Fruit fly (Drosophila melanogaster): ENCODE results near the gene InR.
A peak's percentile ranks its signal among the peaks of the same experiment; 100 is the strongest.

Gene InR

DNA sequence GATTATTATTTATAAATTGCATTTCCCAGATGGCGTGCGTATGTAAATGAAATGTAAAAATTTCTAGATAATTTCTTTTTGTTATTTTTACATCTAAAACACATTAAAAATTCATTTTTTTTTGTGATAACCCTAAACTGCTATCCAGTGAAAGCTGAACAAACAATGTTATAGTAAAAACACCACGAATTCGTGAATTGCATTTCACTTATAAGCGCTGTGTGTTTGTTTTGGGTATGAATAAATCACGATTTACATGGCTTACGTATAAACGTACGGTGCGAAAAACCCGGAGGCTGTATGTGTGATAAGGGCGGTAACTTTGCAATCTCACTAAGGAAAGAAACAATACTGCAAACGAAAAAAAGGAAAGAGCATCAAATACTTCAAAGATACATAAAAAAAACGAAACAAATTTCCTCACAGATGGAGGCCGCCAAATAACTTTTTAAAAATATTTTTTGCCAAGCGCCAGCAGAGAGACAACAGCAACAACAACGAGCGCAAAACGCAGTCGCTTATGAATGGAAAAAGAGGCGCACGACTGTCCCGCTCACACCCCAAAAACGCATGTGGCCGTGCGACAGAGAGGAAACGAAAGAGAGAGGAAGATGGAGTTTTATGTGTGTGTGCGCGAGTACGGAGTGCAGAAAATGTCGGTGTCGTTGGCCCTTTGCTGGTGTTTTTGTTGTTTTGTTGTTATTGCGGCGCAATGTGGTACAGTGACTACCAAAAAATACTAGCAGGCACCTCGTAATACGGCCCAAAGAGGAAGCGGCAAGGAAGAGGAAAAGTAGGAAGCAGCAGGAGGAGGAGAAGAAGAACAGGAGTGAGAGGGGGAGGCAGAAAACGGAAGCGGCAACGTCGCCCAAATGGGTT is 12.7 kb downstream of the InR start:
- peak; percentile 71 for TF ChIP-seq Dif (GFP tag; optimal IDR thresholded peaks at IDR 0.05; ENCODE audit: partially characterized antibody)
- TF ChIP-seq woc (GFP tag; optimal IDR thresholded peaks at IDR 0.05) = peak; percentile 53
- peak; percentile 35 for TF ChIP-seq Hr83 (GFP tag; optimal IDR thresholded peaks at IDR 0.05; ENCODE audit: poor library complexity, severe bottlenecking)
- no peak for TF ChIP-seq Vsx2 (GFP tag; optimal IDR thresholded peaks at IDR 0.05; ENCODE audit: partially characterized antibody)
- TF ChIP-seq fru (GFP tag; optimal IDR thresholded peaks at IDR 0.05) = no peak
- peak; percentile 30 for TF ChIP-seq sage (GFP tag; optimal IDR thresholded peaks at IDR 0.05)
- TF ChIP-seq dsf (GFP tag; optimal IDR thresholded peaks at IDR 0.05; ENCODE audit: borderline replicate concordance) = no peak
- peak; percentile 90 for TF ChIP-seq jim (GFP tag; optimal IDR thresholded peaks at IDR 0.05)
- no peak for TF ChIP-seq OdsH (GFP tag; optimal IDR thresholded peaks at IDR 0.05)
- peak; percentile 48 for TF ChIP-seq Hnf4 (GFP tag; optimal IDR thresholded peaks at IDR 0.05)
- TF ChIP-seq rgr (GFP tag; optimal IDR thresholded peaks at IDR 0.05) = peak; percentile 7
- TF ChIP-seq tai (GFP tag; optimal IDR thresholded peaks at IDR 0.05) = no peak
- no peak for TF ChIP-seq Mio (GFP tag; optimal IDR thresholded peaks at IDR 0.05)
- TF ChIP-seq CrebA (GFP tag; optimal IDR thresholded peaks at IDR 0.05; ENCODE audit: borderline replicate concordance) = peak; percentile 62
- TF ChIP-seq ey (GFP tag; optimal IDR thresholded peaks at IDR 0.05) = no peak
- peak; percentile 97 for TF ChIP-seq psq (GFP tag; optimal IDR thresholded peaks at IDR 0.05)
- peak; percentile 51 to 54 for TF ChIP-seq dl (GFP tag; optimal IDR thresholded peaks at IDR 0.05; ENCODE audit: insufficient read depth in 1 of 2, partially characterized antibody in 2 of 2)
- TF ChIP-seq Abd-B (GFP tag; optimal IDR thresholded peaks at IDR 0.05) = no peak
- no peak for TF ChIP-seq br (GFP tag; optimal IDR thresholded peaks at IDR 0.05)
- TF ChIP-seq Hr78 (GFP tag; optimal IDR thresholded peaks at IDR 0.05) = no peak
- no peak for TF ChIP-seq pan (optimal IDR thresholded peaks at IDR 0.05)
- TF ChIP-seq Sp1 (GFP tag; optimal IDR thresholded peaks at IDR 0.05) = peak; percentile 22
- peak in 1 of 2 experiments; percentile 41 for TF ChIP-seq foxo (GFP tag; optimal IDR thresholded peaks at IDR 0.05)
- no peak for TF ChIP-seq CG9705 (GFP tag; optimal IDR thresholded peaks at IDR 0.05)
- TF ChIP-seq N (GFP tag; optimal IDR thresholded peaks at IDR 0.05) = no peak
- no peak for TF ChIP-seq dmrt93B (GFP tag; optimal IDR thresholded peaks at IDR 0.05)
- TF ChIP-seq Dfd (GFP tag; optimal IDR thresholded peaks at IDR 0.05) = no peak
- no peak for TF ChIP-seq Myc (optimal IDR thresholded peaks at IDR 0.05)
- no peak for TF ChIP-seq GATAd (GFP tag; optimal IDR thresholded peaks at IDR 0.05)
- no peak for TF ChIP-seq CG32264 (GFP tag; optimal IDR thresholded peaks at IDR 0.05)
- no peak for TF ChIP-seq Rel (GFP tag; optimal IDR thresholded peaks at IDR 0.05)
- TF ChIP-seq Rel (tag; optimal IDR thresholded peaks at IDR 0.05) = peak; percentile 49
- peak; percentile 70 for TF ChIP-seq h (GFP tag; optimal IDR thresholded peaks at IDR 0.05)
- TF ChIP-seq lola (GFP tag; optimal IDR thresholded peaks at IDR 0.05) = no peak
- peak; percentile 5 for TF ChIP-seq HLH106 (tag; optimal IDR thresholded peaks at IDR 0.05)
- TF ChIP-seq brk (GFP tag; optimal IDR thresholded peaks at IDR 0.05) = no peak
- no peak for TF ChIP-seq Jra (GFP tag; optimal IDR thresholded peaks at IDR 0.05)
- TF ChIP-seq sv (GFP tag; optimal IDR thresholded peaks at IDR 0.05) = no peak
- no peak for TF ChIP-seq usp (GFP tag; optimal IDR thresholded peaks at IDR 0.05)

DNA sequence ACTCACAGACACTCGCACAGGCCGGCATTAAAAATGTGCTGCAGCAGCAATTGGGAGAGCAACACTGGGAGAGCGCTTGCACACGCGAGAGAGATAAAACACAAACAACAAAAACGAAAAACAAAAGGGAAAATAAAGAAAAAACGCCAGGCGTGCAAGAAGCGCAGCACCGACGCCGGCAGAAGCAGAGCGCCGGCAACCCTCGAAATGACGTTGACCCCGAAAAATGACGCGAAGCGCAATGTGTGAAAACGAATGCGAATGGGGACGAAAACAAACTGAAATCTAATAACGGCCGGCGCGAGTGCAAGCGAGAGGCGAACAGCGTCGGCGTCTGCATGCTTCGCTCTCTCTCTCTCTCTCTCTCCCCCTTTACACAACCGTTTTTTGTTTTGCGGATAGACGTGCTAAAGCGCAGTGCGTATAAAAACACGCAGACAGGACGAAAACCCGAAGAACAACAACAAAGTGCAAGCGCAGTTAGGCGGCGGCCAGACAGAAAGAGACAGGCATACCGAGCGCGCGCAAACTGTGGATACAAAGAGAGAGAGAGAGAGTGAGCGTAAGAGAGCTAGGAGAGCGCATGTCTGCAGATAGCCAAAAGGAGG is 13.7 kb downstream of the InR start:
- peak; percentile 83 to 93 for TF ChIP-seq dl (GFP tag; optimal IDR thresholded peaks at IDR 0.05; ENCODE audit: insufficient read depth in 1 of 2, partially characterized antibody in 2 of 2)
- no peak for TF ChIP-seq Myc (optimal IDR thresholded peaks at IDR 0.05)
- no peak for TF ChIP-seq dmrt93B (GFP tag; optimal IDR thresholded peaks at IDR 0.05)
- TF ChIP-seq psq (GFP tag; optimal IDR thresholded peaks at IDR 0.05) = peak; percentile 100
- peak; percentile 9 to 90 for TF ChIP-seq foxo (GFP tag; optimal IDR thresholded peaks at IDR 0.05)
- no peak for TF ChIP-seq tai (GFP tag; optimal IDR thresholded peaks at IDR 0.05)
- TF ChIP-seq fru (GFP tag; optimal IDR thresholded peaks at IDR 0.05) = peak; percentile 44
- TF ChIP-seq lola (GFP tag; optimal IDR thresholded peaks at IDR 0.05) = no peak
- TF ChIP-seq CG9705 (GFP tag; optimal IDR thresholded peaks at IDR 0.05) = no peak
- TF ChIP-seq OdsH (GFP tag; optimal IDR thresholded peaks at IDR 0.05) = no peak
- peak; percentile 2 for TF ChIP-seq Hnf4 (GFP tag; optimal IDR thresholded peaks at IDR 0.05)
- TF ChIP-seq usp (GFP tag; optimal IDR thresholded peaks at IDR 0.05) = no peak
- peak; percentile 54 for TF ChIP-seq Hr83 (GFP tag; optimal IDR thresholded peaks at IDR 0.05; ENCODE audit: poor library complexity, severe bottlenecking)
- TF ChIP-seq br (GFP tag; optimal IDR thresholded peaks at IDR 0.05) = peak; percentile 22
- peak; percentile 88 for TF ChIP-seq Rel (GFP tag; optimal IDR thresholded peaks at IDR 0.05)
- TF ChIP-seq Rel (tag; optimal IDR thresholded peaks at IDR 0.05) = peak; percentile 79
- peak; percentile 74 for TF ChIP-seq sage (GFP tag; optimal IDR thresholded peaks at IDR 0.05)
- no peak for TF ChIP-seq rgr (GFP tag; optimal IDR thresholded peaks at IDR 0.05)
- TF ChIP-seq sv (GFP tag; optimal IDR thresholded peaks at IDR 0.05) = no peak
- peak; percentile 42 for TF ChIP-seq Jra (GFP tag; optimal IDR thresholded peaks at IDR 0.05)
- no peak for TF ChIP-seq Abd-B (GFP tag; optimal IDR thresholded peaks at IDR 0.05)
- no peak for TF ChIP-seq pan (optimal IDR thresholded peaks at IDR 0.05)
- no peak for TF ChIP-seq dsf (GFP tag; optimal IDR thresholded peaks at IDR 0.05; ENCODE audit: borderline replicate concordance)
- peak; percentile 60 for TF ChIP-seq h (GFP tag; optimal IDR thresholded peaks at IDR 0.05)
- no peak for TF ChIP-seq N (GFP tag; optimal IDR thresholded peaks at IDR 0.05)
- TF ChIP-seq Sp1 (GFP tag; optimal IDR thresholded peaks at IDR 0.05) = peak; percentile 86
- TF ChIP-seq Vsx2 (GFP tag; optimal IDR thresholded peaks at IDR 0.05; ENCODE audit: partially characterized antibody) = peak; percentile 56
- TF ChIP-seq brk (GFP tag; optimal IDR thresholded peaks at IDR 0.05) = peak; percentile 46
- TF ChIP-seq HLH106 (tag; optimal IDR thresholded peaks at IDR 0.05) = no peak
- TF ChIP-seq Hr78 (GFP tag; optimal IDR thresholded peaks at IDR 0.05) = no peak
- no peak for TF ChIP-seq ey (GFP tag; optimal IDR thresholded peaks at IDR 0.05)
- peak; percentile 64 for TF ChIP-seq CG32264 (GFP tag; optimal IDR thresholded peaks at IDR 0.05)
- TF ChIP-seq Dif (GFP tag; optimal IDR thresholded peaks at IDR 0.05; ENCODE audit: partially characterized antibody) = peak; percentile 94
- TF ChIP-seq jim (GFP tag; optimal IDR thresholded peaks at IDR 0.05) = peak; percentile 63
- TF ChIP-seq Dfd (GFP tag; optimal IDR thresholded peaks at IDR 0.05) = no peak
- no peak for TF ChIP-seq woc (GFP tag; optimal IDR thresholded peaks at IDR 0.05)
- peak; percentile 97 for TF ChIP-seq CrebA (GFP tag; optimal IDR thresholded peaks at IDR 0.05; ENCODE audit: borderline replicate concordance)
- TF ChIP-seq Mio (GFP tag; optimal IDR thresholded peaks at IDR 0.05) = peak; percentile 62
- no peak for TF ChIP-seq GATAd (GFP tag; optimal IDR thresholded peaks at IDR 0.05)

All from whole organism, wandering third instar larva.